Fruit fly (Drosophila melanogaster): ENCODE measurements around the gene Ets65A.
A peak's percentile ranks its signal among the peaks of the same experiment; 100 is the strongest.

The Ets65A gene

dm6 chr3L:6140771-6141472, 43.5 kb downstream of the Ets65A start:
- no peak for TF ChIP-seq CG7987 (GFP tag; optimal IDR thresholded peaks at IDR 0.05)
- no peak for TF ChIP-seq amos (GFP tag; IDR thresholded peaks at IDR 0.05; ENCODE audit: partially characterized antibody)
- TF ChIP-seq CG10209 (GFP tag; optimal IDR thresholded peaks at IDR 0.05): no peak
- no peak for TF ChIP-seq ranshi (GFP tag; IDR thresholded peaks at IDR 0.05)
- no peak for TF ChIP-seq Antp (GFP tag; optimal IDR thresholded peaks at IDR 0.05)
- peak; percentile 82; the same call in 2 of the 4 replicates for TF ChIP-seq chinmo (GFP tag; IDR thresholded peaks at IDR 0.05; ENCODE audit: partially characterized antibody)
- TF ChIP-seq HLH3B (GFP tag; IDR thresholded peaks at IDR 0.05): no peak
- peak; percentile 52 for TF ChIP-seq gem (tag; optimal IDR thresholded peaks at IDR 0.05)
- no peak for TF ChIP-seq Nf-YB (GFP tag; optimal IDR thresholded peaks at IDR 0.05)
- peak; percentile 27 for TF ChIP-seq CG11504 (tag; optimal IDR thresholded peaks at IDR 0.05)
- TF ChIP-seq slbo (GFP tag; IDR thresholded peaks at IDR 0.05): 0 out of 2 replicates have a peak, but pooled peaks have one; percentile 10
- no peak for TF ChIP-seq btn (GFP tag; optimal IDR thresholded peaks at IDR 0.05)
- peak; percentile 17 for TF ChIP-seq CG12769 (tag; optimal IDR thresholded peaks at IDR 0.05)
- no peak for TF ChIP-seq CG12219 (GFP tag; optimal IDR thresholded peaks at IDR 0.05)
- no peak for TF ChIP-seq CG8478 (optimal IDR thresholded peaks at IDR 0.05)
- TF ChIP-seq CG18262 (tag; optimal IDR thresholded peaks at IDR 0.05): no peak
- TF ChIP-seq dmrt99B (tag; optimal IDR thresholded peaks at IDR 0.05): peak; percentile 18
- peak; percentile 26; the same call in 1 of the 2 replicates for TF ChIP-seq Ptx1 (GFP tag; IDR thresholded peaks at IDR 0.05)
- peak; percentile 33 for TF ChIP-seq CG7839 (tag; optimal IDR thresholded peaks at IDR 0.05)
- no peak for TF ChIP-seq CG7963 (GFP tag; IDR thresholded peaks at IDR 0.05; ENCODE audit: partially characterized antibody)
- peak; percentile 0 for TF ChIP-seq unpg (GFP tag; optimal IDR thresholded peaks at IDR 0.05)
- TF ChIP-seq CG3407 (GFP tag; optimal IDR thresholded peaks at IDR 0.05): no peak
- no peak for TF ChIP-seq CG8290 (GFP tag; optimal IDR thresholded peaks at IDR 0.05)
- TF ChIP-seq CG8290 (tag; optimal IDR thresholded peaks at IDR 0.05): peak in 1 of 2 experiments; percentile 35
- TF ChIP-seq Oli (tag; optimal IDR thresholded peaks at IDR 0.05): peak; percentile 33
- peak; percentile 39; the same call in 1 of the 2 replicates for TF ChIP-seq CG9932 (GFP tag; IDR thresholded peaks at IDR 0.05)
- peak; percentile 7 for TF ChIP-seq Ets65A (GFP tag)
- no peak for TF ChIP-seq chm (GFP tag; IDR thresholded peaks at IDR 0.05)
- no peak for TF ChIP-seq Pdp1 (GFP tag; optimal IDR thresholded peaks at IDR 0.05)
- no peak for TF ChIP-seq CG16779 (GFP tag; IDR thresholded peaks at IDR 0.05)
- peak; percentile 10 for TF ChIP-seq CG7556 (GFP tag; optimal IDR thresholded peaks at IDR 0.05)
- no peak for TF ChIP-seq CG43689 (GFP tag; IDR thresholded peaks at IDR 0.05)
- TF ChIP-seq Nf-YA (GFP tag; IDR thresholded peaks at IDR 0.05): no peak
- TF ChIP-seq otp (GFP tag; IDR thresholded peaks at IDR 0.05): 0 out of 3 replicates have a peak, but pooled peaks have one; percentile 10
- peak; percentile 20 for TF ChIP-seq grau (tag; optimal IDR thresholded peaks at IDR 0.05)
- TF ChIP-seq Hmx (GFP tag; optimal IDR thresholded peaks at IDR 0.05): no peak
- TF ChIP-seq Blimp-1 (GFP tag; optimal IDR thresholded peaks at IDR 0.05): no peak
- TF ChIP-seq CG8359 (GFP tag; optimal IDR thresholded peaks at IDR 0.05; ENCODE audit: borderline replicate concordance): no peak
- peak; percentile 21 for TF ChIP-seq CG2678 (tag; optimal IDR thresholded peaks at IDR 0.05)
- no peak for TF ChIP-seq CG4328 (GFP tag; optimal IDR thresholded peaks at IDR 0.05)
- TF ChIP-seq dimm (GFP tag; IDR thresholded peaks at IDR 0.05): no peak
- peak; percentile 45; the same call in 1 of the 3 replicates for TF ChIP-seq dysf (GFP tag; IDR thresholded peaks at IDR 0.05)
- TF ChIP-seq CG12659 (GFP tag; optimal IDR thresholded peaks at IDR 0.05): peak; percentile 4
- TF ChIP-seq CG30403 (GFP tag; optimal IDR thresholded peaks at IDR 0.05): peak; percentile 2
- TF ChIP-seq Med (GFP tag): peak; percentile 8
- TF ChIP-seq Taf1 (GFP tag; IDR thresholded peaks at IDR 0.05): no peak
- no peak for TF ChIP-seq CG13894 (tag; optimal IDR thresholded peaks at IDR 0.05)
- no peak for TF ChIP-seq lilli (GFP tag; optimal IDR thresholded peaks at IDR 0.05)
- no peak for TF ChIP-seq CG11560 (tag; IDR thresholded peaks at IDR 0.05)
- TF ChIP-seq H15 (GFP tag; IDR thresholded peaks at IDR 0.05): no peak
